Fruit fly (Drosophila melanogaster) whole organism, wandering third instar larva: Measurements from ENCODE around the gene CG43085.
A peak's percentile ranks its signal among the peaks of the same experiment; 100 is the strongest.

Source experiments
- Abd-B ChIP-seq: fragments of >200 bp; optimal IDR thresholded peaks from 2 replicates; lab custom pipeline; 2017; ENCODE audit warnings: missing biosample characterization, missing genetic modification characterization
- CG32264 ChIP-seq: fragments of 200-800 bp; sonication (Bioruptor generic); optimal IDR thresholded peaks from 2 replicates; lab custom pipeline; 2016; ENCODE audit warnings: missing biosample characterization, missing genetic modification characterization
- Dfd ChIP-seq: fragments of >200 bp; optimal IDR thresholded peaks from 2 replicates; lab custom pipeline; 2017; ENCODE audit warnings: missing biosample characterization, missing genetic modification characterization
- Dif ChIP-seq: fragments of 200-275, 200-300 bp; sonication (Bioruptor generic); optimal IDR thresholded peaks from 2 replicates; lab custom pipeline; 2018; ENCODE audit warnings: missing biosample characterization, missing genetic modification characterization; ENCODE audit not compliant: partially characterized antibody
- GATAd ChIP-seq: sonication (Bioruptor generic); optimal IDR thresholded peaks from 2 replicates; lab custom pipeline; 2016; ENCODE audit warnings: missing biosample characterization, missing genetic modification characterization
- Hnf4 ChIP-seq: fragments of 200-800 bp; sonication (Bioruptor generic); optimal IDR thresholded peaks from 2 replicates; lab custom pipeline; 2016; ENCODE audit warnings: missing biosample characterization, mild to moderate bottlenecking, missing genetic modification characterization
- Hr78 ChIP-seq: fragments of >200 bp; optimal IDR thresholded peaks from 2 replicates; lab custom pipeline; 2017; ENCODE audit warnings: missing biosample characterization, missing genetic modification characterization
- Hr83 ChIP-seq: fragments of 200-300 bp; sonication (Bioruptor generic); optimal IDR thresholded peaks from 2 replicates; lab custom pipeline; 2016; ENCODE audit warnings: missing biosample characterization, mild to moderate bottlenecking, missing genetic modification characterization, moderate library complexity; ENCODE audit not compliant: poor library complexity, severe bottlenecking
- Jra ChIP-seq: sonication (Bioruptor generic); optimal IDR thresholded peaks from 2 replicates; lab custom pipeline; 2016; ENCODE audit warnings: missing biosample characterization, missing genetic modification characterization
- Mio ChIP-seq: sonication (Bioruptor generic); optimal IDR thresholded peaks from 2 replicates; lab custom pipeline; 2016; ENCODE audit warnings: missing biosample characterization, missing genetic modification characterization
- Myc ChIP-seq: fragments of >200 bp; optimal IDR thresholded peaks from 2 replicates; lab custom pipeline; 2017
- N ChIP-seq: fragments of >200 bp; optimal IDR thresholded peaks from 2 replicates; lab custom pipeline; 2018; ENCODE audit warnings: missing biosample characterization, missing external identifiers, missing genetic modification characterization
- OdsH ChIP-seq: fragments of 200-800 bp; sonication (Bioruptor generic); optimal IDR thresholded peaks from 2 replicates; lab custom pipeline; 2016; ENCODE audit warnings: missing biosample characterization, mild to moderate bottlenecking, missing genetic modification characterization
- Sp1 ChIP-seq: fragments of 200-800 bp; sonication (Bioruptor generic); optimal IDR thresholded peaks from 3 replicates; lab custom pipeline; 2019; ENCODE audit warnings: missing biosample characterization, mild to moderate bottlenecking, missing genetic modification characterization, moderate library complexity
- Vsx2 ChIP-seq: fragments of 200-300, 225-300 bp; sonication (Bioruptor generic); optimal IDR thresholded peaks from 2 replicates; lab custom pipeline; 2018; ENCODE audit warnings: missing biosample characterization, missing genetic modification characterization; ENCODE audit not compliant: partially characterized antibody
- br ChIP-seq: fragments of 200-800 bp; sonication (Bioruptor generic); optimal IDR thresholded peaks from 2 replicates; lab custom pipeline; 2016; ENCODE audit warnings: missing biosample characterization, missing genetic modification characterization
- brk ChIP-seq: fragments of 200-800 bp; sonication (Bioruptor generic); optimal IDR thresholded peaks from 2 replicates; lab custom pipeline; 2016; ENCODE audit warnings: missing biosample characterization, mild to moderate bottlenecking, missing genetic modification characterization
- dl ChIP-seq, 2 experiments: fragments of 175-275, 200-275 bp in 1 of 2; fragments of 200-275 bp in 1 of 2; sonication (Bioruptor generic); optimal IDR thresholded peaks; lab custom pipeline; 2018; ENCODE audit warnings: mild to moderate bottlenecking in 2 of 2, missing biosample characterization in 2 of 2, missing genetic modification characterization in 2 of 2, moderate library complexity in 2 of 2; ENCODE audit not compliant: partially characterized antibody in 2 of 2, insufficient read depth in 1 of 2
- dmrt93B ChIP-seq: fragments of 200-800 bp; sonication (Bioruptor generic); optimal IDR thresholded peaks from 2 replicates; lab custom pipeline; 2018; ENCODE audit warnings: missing biosample characterization, mild to moderate bottlenecking, missing genetic modification characterization
- dsf ChIP-seq: sonication (Bioruptor generic); optimal IDR thresholded peaks from 2 replicates; lab custom pipeline; 2016; ENCODE audit warnings: missing biosample characterization, missing genetic modification characterization, borderline replicate concordance
- ey ChIP-seq: fragments of 200-800 bp; sonication (Bioruptor generic); optimal IDR thresholded peaks from 2 replicates; lab custom pipeline; 2016; ENCODE audit warnings: missing biosample characterization, missing genetic modification characterization
- foxo ChIP-seq, 2 experiments: fragments of 200-800 bp; sonication (Bioruptor generic); optimal IDR thresholded peaks; 2 replicates in 1 of 2; 3 replicates in 1 of 2; lab custom pipeline; 2016 to 2017; ENCODE audit warnings: missing biosample characterization in 2 of 2, missing genetic modification characterization in 2 of 2
- h ChIP-seq: fragments of 200-800 bp; sonication (Bioruptor generic); optimal IDR thresholded peaks from 3 replicates; lab custom pipeline; 2016; ENCODE audit warnings: missing biosample characterization, mild to moderate bottlenecking, missing genetic modification characterization
- jim ChIP-seq: fragments of 175-275, 200-325 bp; sonication (Bioruptor generic); optimal IDR thresholded peaks from 2 replicates; lab custom pipeline; 2016; ENCODE audit warnings: missing biosample characterization, mild to moderate bottlenecking, missing genetic modification characterization
- psq ChIP-seq: fragments of 200-800 bp; sonication (Bioruptor generic); optimal IDR thresholded peaks from 3 replicates; lab custom pipeline; 2017; ENCODE audit warnings: missing biosample characterization, mild to moderate bottlenecking, missing genetic modification characterization, moderate library complexity
- rgr ChIP-seq: fragments of 200-800 bp; sonication (Bioruptor generic); optimal IDR thresholded peaks from 3 replicates; lab custom pipeline; 2016; ENCODE audit warnings: missing biosample characterization, mild to moderate bottlenecking, missing genetic modification characterization
- sv ChIP-seq: fragments of 200-800 bp; sonication (Bioruptor generic); optimal IDR thresholded peaks from 3 replicates; lab custom pipeline; 2016; ENCODE audit warnings: missing biosample characterization, missing genetic modification characterization
- woc ChIP-seq: sonication (Bioruptor generic); optimal IDR thresholded peaks from 2 replicates; lab custom pipeline; 2016; ENCODE audit warnings: missing biosample characterization, mild to moderate bottlenecking, missing genetic modification characterization

CG43085 gene

DNA sequence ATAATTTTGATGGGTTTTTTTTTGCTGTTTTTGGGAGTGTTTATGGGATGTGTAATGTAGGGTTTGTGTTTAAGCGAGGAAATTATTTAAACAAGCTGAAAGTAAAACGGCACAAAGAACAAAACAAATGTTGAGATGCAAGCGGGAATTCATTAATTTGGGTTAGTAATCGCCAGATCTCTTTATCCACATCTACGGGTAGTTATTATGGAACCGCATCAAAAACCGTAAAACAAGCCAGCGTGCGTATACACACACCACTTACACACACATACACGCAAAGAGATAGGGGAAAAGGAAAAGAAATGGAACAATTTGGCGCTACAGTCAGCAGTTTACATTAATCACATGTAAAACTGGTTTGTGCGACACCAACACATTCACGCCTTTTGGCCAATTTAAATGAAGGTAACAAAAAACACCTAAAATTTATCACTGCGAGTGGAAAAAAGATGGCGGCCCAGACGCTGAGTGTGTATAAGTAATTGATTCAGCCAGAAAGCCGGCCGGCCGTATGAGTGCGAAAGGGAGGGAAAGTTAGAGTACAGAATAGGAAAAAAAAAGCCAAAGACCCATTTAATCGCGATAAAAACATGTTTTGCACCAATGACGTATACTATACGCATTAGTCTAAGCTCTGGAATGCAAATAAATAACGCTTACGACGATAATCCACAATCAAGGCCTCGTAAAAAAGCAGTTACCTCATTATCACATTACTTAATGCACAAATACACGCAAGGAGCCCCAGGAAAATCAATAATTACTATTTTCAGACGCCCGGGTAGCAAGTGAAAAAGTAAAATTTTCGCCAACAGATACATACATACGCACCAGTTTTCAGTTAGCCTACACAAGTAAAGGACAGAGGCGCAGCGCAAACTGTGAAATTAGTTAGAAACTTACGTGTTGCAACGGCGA is 2.3 kb downstream of the CG43085 start:
- peak; percentile 55 for TF ChIP-seq Vsx2 (GFP tag; lab: Kevin White, UChicago)
- TF ChIP-seq woc (GFP tag; lab: Kevin White, UChicago) = peak; percentile 2
- peak; percentile 28 for TF ChIP-seq psq (GFP tag; lab: Kevin White, UChicago)
- TF ChIP-seq foxo (GFP tag; optimal IDR thresholded peaks at IDR 0.05; lab: Kevin White, UChicago) = no peak

DNA sequence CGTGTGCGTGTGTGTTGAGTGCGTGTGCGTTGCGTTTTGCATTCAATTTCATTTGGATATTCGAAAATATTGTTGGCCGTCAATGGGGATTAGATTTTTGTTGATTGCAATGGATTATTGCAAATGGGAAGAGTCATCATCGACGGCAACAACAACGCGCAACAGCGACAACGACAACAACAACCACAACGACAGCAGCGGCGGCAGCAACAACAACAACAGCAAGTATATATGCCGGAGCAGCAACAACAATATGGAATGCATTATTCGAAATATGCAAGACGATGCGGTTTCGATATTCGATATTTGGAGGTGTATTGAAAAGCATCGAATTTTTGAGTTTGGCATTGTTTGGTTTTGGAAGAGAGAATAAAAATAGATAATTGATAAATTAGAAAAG is 4.5 kb downstream of the CG43085 start:
- TF ChIP-seq sv (GFP tag; lab: Kevin White, UChicago) (no peak), Dfd (GFP tag; lab: Kevin White, UChicago) (peak; percentile 87)

DNA sequence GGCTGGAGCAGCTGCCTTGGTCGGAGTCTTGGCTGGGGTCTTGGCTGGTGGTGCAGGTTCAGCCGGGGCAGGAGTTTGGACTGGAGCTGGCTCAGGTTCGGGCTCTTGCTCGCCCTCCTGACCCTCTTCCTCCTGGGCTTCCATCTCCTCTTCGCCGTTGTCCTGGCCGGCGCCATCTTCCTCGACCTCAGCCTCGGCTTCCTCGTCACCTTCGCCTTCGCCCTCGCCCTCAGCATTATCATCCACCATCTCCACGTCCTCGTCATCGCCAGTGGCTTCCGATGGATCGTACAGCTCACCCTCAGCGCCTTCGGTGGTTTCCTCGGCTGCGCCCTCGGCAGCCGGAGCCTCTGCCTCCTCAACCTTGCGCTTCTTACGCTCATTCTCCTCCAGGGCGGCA is 7.9 kb downstream of the CG43085 start:
- TF ChIP-seq rgr (GFP tag; lab: Kevin White, UChicago) (no peak), Mio (GFP tag; lab: Kevin White, UChicago) (no peak), N (GFP tag; lab: Kevin White, UChicago) (no peak), OdsH (GFP tag; lab: Kevin White, UChicago) (no peak), Dfd (GFP tag; lab: Kevin White, UChicago) (no peak), dmrt93B (GFP tag; lab: Kevin White, UChicago) (no peak)

DNA sequence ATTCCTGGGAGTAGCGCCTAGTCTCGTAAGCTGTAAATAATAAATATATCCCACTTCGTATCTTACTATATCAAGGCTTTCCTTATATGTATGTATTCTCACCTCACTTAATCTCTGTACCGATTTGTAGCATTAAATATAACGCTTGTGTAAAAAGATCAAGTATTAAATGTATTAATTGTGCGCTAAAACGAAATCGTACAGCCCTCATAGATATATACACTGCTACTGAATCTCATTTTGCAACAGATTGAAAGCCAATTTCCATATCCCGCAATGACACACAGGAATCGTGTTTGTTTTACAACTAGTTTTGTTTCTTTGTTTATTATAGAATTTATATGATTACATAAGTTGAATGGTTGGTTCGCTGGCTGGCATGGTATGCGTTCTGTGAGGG is 8.7 kb downstream of the CG43085 start:
- no peak for TF ChIP-seq Dfd (GFP tag; lab: Kevin White, UChicago)
- no peak for TF ChIP-seq rgr (GFP tag; lab: Kevin White, UChicago)
- no peak for TF ChIP-seq dmrt93B (GFP tag; lab: Kevin White, UChicago)
- no peak for TF ChIP-seq jim
- no peak for TF ChIP-seq Jra (GFP tag; lab: Kevin White, UChicago)
- no peak for TF ChIP-seq sv (GFP tag; lab: Kevin White, UChicago)
- TF ChIP-seq psq (GFP tag; lab: Kevin White, UChicago) = no peak
- no peak for TF ChIP-seq br (GFP tag; lab: Kevin White, UChicago)
- no peak for TF ChIP-seq CG32264
- TF ChIP-seq foxo (GFP tag; optimal IDR thresholded peaks at IDR 0.05; lab: Kevin White, UChicago) = no peak
- no peak for TF ChIP-seq h (GFP tag; lab: Kevin White, UChicago)
- no peak for TF ChIP-seq dl (GFP tag; optimal IDR thresholded peaks at IDR 0.05; lab: Kevin White, UChicago; ENCODE audit: insufficient read depth in 1 of 2, partially characterized antibody in 2 of 2)
- TF ChIP-seq OdsH (GFP tag; lab: Kevin White, UChicago) = no peak
- no peak for TF ChIP-seq Mio (GFP tag; lab: Kevin White, UChicago)
- TF ChIP-seq dsf (GFP tag; lab: Kevin White, UChicago) = no peak
- TF ChIP-seq GATAd (GFP tag; lab: Kevin White, UChicago) = no peak
- no peak for TF ChIP-seq Dif (GFP tag; lab: Kevin White, UChicago)
- no peak for TF ChIP-seq Myc (lab: Kevin White, UChicago)
- no peak for TF ChIP-seq ey (GFP tag; lab: Kevin White, UChicago)
- no peak for TF ChIP-seq Hnf4 (GFP tag; lab: Kevin White, UChicago)

DNA sequence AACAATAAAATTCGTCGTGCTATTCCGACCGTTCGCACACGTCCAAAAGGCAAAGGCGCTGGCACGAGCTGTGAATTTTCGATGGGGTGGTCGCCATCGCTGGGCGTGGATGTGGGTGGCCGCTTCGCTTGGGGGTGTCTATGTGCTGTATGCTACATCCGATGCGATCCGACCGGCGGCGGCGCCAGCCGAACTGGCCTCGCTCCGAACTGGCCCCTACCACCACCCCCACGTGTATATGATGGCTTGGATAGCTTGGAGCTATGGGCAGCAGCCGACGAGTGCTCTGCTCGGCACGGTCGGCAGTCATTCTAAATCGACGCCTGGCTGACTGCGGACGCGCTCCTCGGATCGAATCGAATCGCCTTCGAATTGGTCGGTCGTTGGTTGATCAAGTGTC is 13.4 kb downstream of the CG43085 start, which contains the start of gene CG7497:
CG7497 (plus strand) TSS at position 308 of the 400 bp plus-strand sequence.
- TF ChIP-seq Sp1 (GFP tag; lab: Kevin White, UChicago) = no peak
- no peak for TF ChIP-seq Hr83 (GFP tag; lab: Kevin White, UChicago)
- TF ChIP-seq Hr78 (GFP tag; lab: Kevin White, UChicago) = no peak
- TF ChIP-seq foxo (GFP tag; optimal IDR thresholded peaks at IDR 0.05; lab: Kevin White, UChicago) = no peak
- no peak for TF ChIP-seq brk (GFP tag; lab: Kevin White, UChicago)
- TF ChIP-seq Abd-B (GFP tag; lab: Kevin White, UChicago) = no peak
